Fruit fly (Drosophila melanogaster) whole organism, embryonic: ENCODE measurements around the gene CG14424.

Experiments used
- CG10321 ChIP-seq: fragments of 200-800 bp; sonication (Bioruptor generic); IDR thresholded peaks from 2 replicates; pipeline ENCODE4 v1.3.6; 2022; ENCODE audit warnings: missing biosample characterization, missing genetic modification characterization
- CG10565 ChIP-seq: fragments of 200-800 bp; sonication (Bioruptor generic); optimal IDR thresholded peaks from 3 replicates; lab custom pipeline; 2016; ENCODE audit warnings: missing biosample characterization, mild to moderate bottlenecking, missing genetic modification characterization
- CG10959 ChIP-seq: fragments of 200-800 bp; sonication (Bioruptor generic); IDR thresholded peaks from 2 replicates; pipeline ENCODE4 v1.3.6; 2022; ENCODE audit warnings: missing biosample characterization, missing genetic modification characterization
- CG11085 ChIP-seq: fragments of 200-800 bp; sonication (Bioruptor generic); IDR thresholded peaks from 2 replicates; pipeline ENCODE4 v1.3.6; 2022; ENCODE audit warnings: missing biosample characterization, missing genetic modification characterization
- CG13287 ChIP-seq: fragments of 200-800 bp; sonication (Bioruptor generic); IDR thresholded peaks from 2 replicates; pipeline ENCODE4 v1.3.6; 2022; ENCODE audit warnings: missing biosample characterization, missing genetic modification characterization; ENCODE audit not compliant: partially characterized antibody
- CG13296 ChIP-seq: fragments of 200-800 bp; sonication (Bioruptor generic); optimal IDR thresholded peaks from 3 replicates; lab custom pipeline; 2018; ENCODE audit warnings: missing biosample characterization, mild to moderate bottlenecking, missing genetic modification characterization
- CG13894 ChIP-seq: fragments of 200-800 bp; sonication (Bioruptor generic); optimal IDR thresholded peaks from 3 replicates; lab custom pipeline; 2018; ENCODE audit warnings: missing biosample characterization, mild to moderate bottlenecking, missing genetic modification characterization, moderate library complexity
- CG14050 ChIP-seq: fragments of 200-800 bp; sonication (Bioruptor generic); IDR thresholded peaks from 3 replicates; pipeline ENCODE4 v1.3.6; 2022; ENCODE audit warnings: missing biosample characterization, missing genetic modification characterization
- CG15514 ChIP-seq: fragments of 200-800 bp; sonication (Bioruptor generic); optimal IDR thresholded peaks from 3 replicates; lab custom pipeline; 2017; ENCODE audit warnings: missing biosample characterization, missing genetic modification characterization, mild to moderate bottlenecking, moderate library complexity, missing genetic modification reagents
- CG30403 ChIP-seq: fragments of 200-800 bp; sonication (Bioruptor generic); optimal IDR thresholded peaks from 3 replicates; lab custom pipeline; 2016; ENCODE audit warnings: missing biosample characterization, missing genetic modification characterization
- CG31441 ChIP-seq: fragments of 200-800 bp; sonication (Bioruptor generic); IDR thresholded peaks from 2 replicates; pipeline ENCODE4 v1.3.6; 2022; ENCODE audit warnings: missing biosample characterization, missing genetic modification characterization
- CG43689 ChIP-seq: fragments of 200-800 bp; sonication (Bioruptor generic); IDR thresholded peaks from 2 replicates; pipeline ENCODE4 v1.3.6; 2022; ENCODE audit warnings: missing biosample characterization, missing genetic modification characterization
- CG9609 ChIP-seq: fragments of 200-800 bp; sonication (Bioruptor generic); optimal IDR thresholded peaks from 3 replicates; lab custom pipeline; 2016; ENCODE audit warnings: missing biosample characterization, missing genetic modification characterization
- Dfd ChIP-seq, 2 experiments: fragments of >200 bp; optimal IDR thresholded peaks; 2 replicates each; lab custom pipeline; 2017; ENCODE audit warnings: missing biosample characterization in 2 of 2, missing genetic modification characterization in 2 of 2
- Dip3 ChIP-seq: fragments of 200-800 bp; sonication (Bioruptor generic); optimal IDR thresholded peaks from 3 replicates; lab custom pipeline; 2016; ENCODE audit warnings: missing biosample characterization, missing genetic modification characterization
- Doc3 ChIP-seq: fragments of 200-800 bp; sonication (Bioruptor generic); IDR thresholded peaks from 3 replicates; pipeline ENCODE4 v1.3.6; 2022; ENCODE audit warnings: missing biosample characterization, missing genetic modification characterization; ENCODE audit not compliant: partially characterized antibody
- Ets65A ChIP-seq: fragments of 200-800 bp; sonication (Bioruptor generic); peaks from one replicate; lab custom pipeline; 2016; ENCODE audit warnings: missing biosample characterization, missing genetic modification characterization
- Fer3 ChIP-seq: fragments of 200-800 bp; sonication (Bioruptor generic); optimal IDR thresholded peaks from 2 replicates; lab custom pipeline; 2018; ENCODE audit warnings: missing biosample characterization, mild to moderate bottlenecking, missing genetic modification characterization, moderate library complexity
- HLH54F ChIP-seq: fragments of 200-800 bp; sonication (Bioruptor generic); optimal IDR thresholded peaks from 3 replicates; lab custom pipeline; 2016; ENCODE audit warnings: missing biosample characterization, missing genetic modification characterization
- HmgD ChIP-seq: fragments of 200-800 bp; sonication (Bioruptor generic); optimal IDR thresholded peaks from 3 replicates; lab custom pipeline; 2016; ENCODE audit warnings: missing biosample characterization, missing genetic modification characterization
- Hr51 ChIP-seq, 2 experiments: fragments of 200-800 bp; sonication (Bioruptor generic); optimal IDR thresholded peaks; 2 replicates in 1 of 2; 3 replicates in 1 of 2; lab custom pipeline; 2016 to 2018; ENCODE audit warnings: missing biosample characterization in 2 of 2, missing genetic modification characterization in 2 of 2, mild to moderate bottlenecking in 1 of 2, moderate library complexity in 1 of 2
- Hr78 ChIP-seq, 2 experiments: fragments of 200-800 bp in 1 of 2; fragments of >200 bp in 1 of 2; sonication (Bioruptor generic) in 1 of 2; optimal IDR thresholded peaks; 2 replicates each; lab custom pipeline; 2017 to 2019; ENCODE audit warnings: missing biosample characterization in 2 of 2, missing genetic modification characterization in 2 of 2, mild to moderate bottlenecking in 1 of 2, moderate library complexity in 1 of 2
- Max ChIP-seq: fragments of 200-800 bp; sonication (Bioruptor generic); optimal IDR thresholded peaks from 2 replicates; lab custom pipeline; 2016; ENCODE audit warnings: missing biosample characterization, mild to moderate bottlenecking, missing genetic modification characterization
- Meics ChIP-seq: fragments of 200-800 bp; sonication (Bioruptor generic); optimal IDR thresholded peaks from 2 replicates; lab custom pipeline; 2017; ENCODE audit warnings: missing biosample characterization, mild to moderate bottlenecking, missing genetic modification characterization
- Mes4 ChIP-seq: fragments of 200-800 bp; sonication (Bioruptor generic); optimal IDR thresholded peaks from 2 replicates; lab custom pipeline; 2016; ENCODE audit warnings: missing biosample characterization, missing genetic modification characterization
- Mrtf ChIP-seq: fragments of 200-800 bp; sonication (Bioruptor generic); IDR thresholded peaks from 3 replicates; pipeline ENCODE4 v1.3.6; 2022; ENCODE audit warnings: missing biosample characterization, missing genetic modification characterization
- Oaz ChIP-seq: fragments of 200-800 bp; sonication (Bioruptor generic); IDR thresholded peaks from 2 replicates; pipeline ENCODE4 v1.3.6; 2022; ENCODE audit warnings: missing biosample characterization, missing genetic modification characterization
- Opbp ChIP-seq: fragments of 200-800 bp; sonication (Bioruptor generic); IDR thresholded peaks from 3 replicates; pipeline ENCODE4 v1.3.6; 2022; ENCODE audit warnings: missing biosample characterization, missing genetic modification characterization; ENCODE audit not compliant: partially characterized antibody
- Sox100B ChIP-seq: fragments of 200-800 bp; sonication (Bioruptor generic); optimal IDR thresholded peaks from 3 replicates; lab custom pipeline; 2018; ENCODE audit warnings: missing biosample characterization, mild to moderate bottlenecking, missing genetic modification characterization
- Sox102F ChIP-seq: fragments of 200-800 bp; sonication (Bioruptor generic); optimal IDR thresholded peaks from 2 replicates; lab custom pipeline; 2018; ENCODE audit warnings: missing biosample characterization, mild to moderate bottlenecking, missing genetic modification characterization, moderate library complexity
- Stat92E ChIP-seq, 3 experiments: fragments of >200 bp in 2 of 3; fragments of 200-800 bp in 1 of 3; sonication (Bioruptor generic) in 1 of 3; optimal IDR thresholded peaks; 2 replicates each; lab custom pipeline; 2017 to 2019; ENCODE audit warnings: missing biosample characterization in 3 of 3, missing genetic modification characterization in 3 of 3, mild to moderate bottlenecking in 1 of 3, moderate library complexity in 1 of 3
- ac ChIP-seq: fragments of 200-800 bp; sonication (Bioruptor generic); optimal IDR thresholded peaks from 3 replicates; lab custom pipeline; 2017; ENCODE audit warnings: missing biosample characterization, mild to moderate bottlenecking, missing genetic modification characterization
- ash1 ChIP-seq: fragments of 200-800 bp; sonication (Bioruptor generic); optimal IDR thresholded peaks from 2 replicates; lab custom pipeline; 2018; ENCODE audit warnings: missing biosample characterization, mild to moderate bottlenecking, missing genetic modification characterization
- crc ChIP-seq: fragments of 200-800 bp; sonication (Bioruptor generic); optimal IDR thresholded peaks from 2 replicates; lab custom pipeline; 2016; ENCODE audit warnings: missing biosample characterization, missing genetic modification characterization
- dan ChIP-seq: fragments of 200-800 bp; sonication (Bioruptor generic); IDR thresholded peaks from 2 replicates; pipeline ENCODE4 v1.3.6; 2022; ENCODE audit warnings: missing biosample characterization, missing genetic modification characterization
- dpn ChIP-seq, 2 experiments: fragments of 200-800 bp; sonication (Bioruptor generic); optimal IDR thresholded peaks; 3 replicates each; lab custom pipeline; 2016; ENCODE audit warnings: missing biosample characterization in 2 of 2, missing genetic modification characterization in 2 of 2
- dysf ChIP-seq: fragments of 200-800 bp; sonication (Bioruptor generic); IDR thresholded peaks from 3 replicates; pipeline ENCODE4 v1.3.6; 2022; ENCODE audit warnings: missing biosample characterization, missing genetic modification characterization
- eve ChIP-seq, 2 experiments: fragments of >200 bp; optimal IDR thresholded peaks; 2 replicates each; lab custom pipeline; 2017; ENCODE audit warnings: missing biosample characterization in 2 of 2, missing genetic modification characterization in 2 of 2
- fd3F ChIP-seq: fragments of 200-800 bp; sonication (Bioruptor generic); optimal IDR thresholded peaks from 2 replicates; lab custom pipeline; 2018; ENCODE audit warnings: missing biosample characterization, mild to moderate bottlenecking, missing genetic modification characterization, moderate library complexity
- fd96Cb ChIP-seq: fragments of 200-800 bp; sonication (Bioruptor generic); optimal IDR thresholded peaks from 2 replicates; lab custom pipeline; 2018; ENCODE audit warnings: missing biosample characterization, mild to moderate bottlenecking, missing genetic modification characterization, moderate library complexity
- gcm ChIP-seq: fragments of 200-800 bp; sonication (Bioruptor generic); optimal IDR thresholded peaks from 2 replicates; lab custom pipeline; 2019; ENCODE audit warnings: missing biosample characterization, mild to moderate bottlenecking, missing genetic modification characterization, moderate library complexity
- ham ChIP-seq: fragments of 200-800 bp; sonication (Bioruptor generic); IDR thresholded peaks from 2 replicates; pipeline ENCODE4 v1.3.6; 2022; ENCODE audit warnings: missing biosample characterization, missing genetic modification characterization
- jing ChIP-seq: fragments of 200-800 bp; sonication (Bioruptor generic); optimal IDR thresholded peaks from 2 replicates; lab custom pipeline; 2018; ENCODE audit warnings: missing biosample characterization, mild to moderate bottlenecking, missing genetic modification characterization
- kni ChIP-seq: fragments of 200-800 bp; sonication (Bioruptor generic); optimal IDR thresholded peaks from 3 replicates; lab custom pipeline; 2017; ENCODE audit warnings: mild to moderate bottlenecking, missing biosample characterization, missing genetic modification reagents, missing genetic modification characterization
- oc ChIP-seq: fragments of 200-800 bp; sonication (Bioruptor generic); optimal IDR thresholded peaks from 2 replicates; lab custom pipeline; 2018; ENCODE audit warnings: missing biosample characterization, mild to moderate bottlenecking, missing genetic modification characterization, moderate library complexity
- phol ChIP-seq: fragments of 200-800 bp; sonication (Bioruptor generic); optimal IDR thresholded peaks from 3 replicates; lab custom pipeline; 2018; ENCODE audit warnings: missing biosample characterization, mild to moderate bottlenecking, missing genetic modification characterization, moderate library complexity
- sim ChIP-seq: fragments of 200-800 bp; sonication (Bioruptor generic); IDR thresholded peaks from 2 replicates; pipeline ENCODE4 v1.3.6; 2022; ENCODE audit warnings: missing biosample characterization, missing genetic modification characterization
- sima ChIP-seq: fragments of 200-800 bp; sonication (Bioruptor generic); optimal IDR thresholded peaks from 2 replicates; lab custom pipeline; 2016; ENCODE audit warnings: missing biosample characterization, missing genetic modification characterization
- trem ChIP-seq: fragments of 200-800 bp; optimal IDR thresholded peaks from 3 replicates; lab custom pipeline; 2019; ENCODE audit warnings: missing biosample characterization, mild to moderate bottlenecking, missing genetic modification characterization, moderate library complexity
- ttk ChIP-seq: fragments of 200-800 bp; sonication (Bioruptor generic); IDR thresholded peaks from 2 replicates; pipeline ENCODE4 v2.1.2; 2022; ENCODE audit warnings: missing biosample characterization, missing genetic modification characterization
- wdn ChIP-seq: fragments of 200-800 bp; sonication (Bioruptor generic); IDR thresholded peaks from 2 replicates; pipeline ENCODE4 v1.3.6; 2022; ENCODE audit warnings: missing biosample characterization, missing genetic modification characterization

The CG14424 gene

DNA sequence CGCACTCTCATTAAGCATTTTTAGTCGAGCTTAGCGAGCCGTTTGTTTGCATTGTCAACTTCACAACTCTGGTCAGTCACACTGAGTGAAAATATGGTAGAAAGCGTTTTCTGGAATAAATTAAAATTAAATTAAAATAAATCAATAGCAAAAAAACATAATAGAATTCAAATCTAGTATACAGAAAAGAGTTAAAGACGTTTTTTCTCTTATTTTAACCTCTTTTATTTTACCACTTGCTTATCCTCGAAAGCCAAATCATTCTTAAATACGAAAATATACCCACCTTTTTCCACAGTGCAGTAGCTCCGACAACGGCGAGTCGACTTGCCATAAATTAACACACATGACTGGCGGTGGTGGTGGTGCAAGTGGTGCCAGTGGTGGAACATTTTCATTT is 24.6 kb upstream of the CG14424 start (continued):
- TF ChIP-seq HLH54F (GFP tag; lab: Kevin White, UChicago) (no peak), CG31441 (GFP tag; lab: Robert Waterston, UW) (peak; percentile 68), ash1 (no peak), CG11085 (GFP tag; lab: Robert Waterston, UW) (no peak), Meics (GFP tag; lab: Kevin White, UChicago) (peak; percentile 4), sima (no peak), ac (GFP tag; lab: Kevin White, UChicago) (no peak), Oaz (GFP tag; lab: Robert Waterston, UW) (no peak), Max (no peak), Mes4 (no peak), Sox102F (GFP tag; lab: Kevin White, UChicago) (peak; percentile 58), CG10959 (no peak), dysf (GFP tag; lab: Robert Waterston, UW) (peak; percentile 54; the same call in 2 of the 3 replicates), Hr78 (GFP tag; optimal IDR thresholded peaks at IDR 0.05; lab: Kevin White, UChicago) (no peak), wdn (GFP tag; lab: Robert Waterston, UW) (no peak), Ets65A (GFP tag; lab: Kevin White, UChicago) (no peak), Fer3 (tag; lab: Kevin White, UChicago) (peak; percentile 26), ttk (no peak), Opbp (no peak), CG13296 (GFP tag; lab: Kevin White, UChicago) (no peak), Dip3 (GFP tag; lab: Kevin White, UChicago) (no peak), Dfd (GFP tag; optimal IDR thresholded peaks at IDR 0.05; lab: Kevin White, UChicago) (no peak), phol (tag; lab: Kevin White, UChicago) (peak; percentile 43), oc (tag; lab: Kevin White, UChicago) (no peak), trem (tag; lab: Kevin White, UChicago) (no peak), Sox100B (GFP tag; lab: Kevin White, UChicago) (peak; percentile 18), crc (GFP tag; lab: Kevin White, UChicago) (no peak), CG43689 (GFP tag; lab: Robert Waterston, UW) (no peak), Stat92E (GFP tag; optimal IDR thresholded peaks at IDR 0.05; lab: Kevin White, UChicago) (no peak), Mrtf (GFP tag; lab: Robert Waterston, UW) (no peak), CG13287 (GFP tag; lab: Robert Waterston, UW) (no peak), fd96Cb (tag; lab: Kevin White, UChicago) (peak; percentile 46), CG10565 (GFP tag; lab: Kevin White, UChicago) (no peak), gcm (no peak), eve (GFP tag; optimal IDR thresholded peaks at IDR 0.05; lab: Kevin White, UChicago) (no peak), fd3F (GFP tag; lab: Kevin White, UChicago) (no peak), CG9609 (no peak), dpn (GFP tag; optimal IDR thresholded peaks at IDR 0.05; lab: Kevin White, UChicago) (no peak), sim (GFP tag; lab: Robert Waterston, UW) (no peak), kni (GFP tag; lab: Kevin White, UChicago) (no peak), Doc3 (GFP tag; lab: Robert Waterston, UW) (no peak), CG13894 (tag; lab: Kevin White, UChicago) (no peak), CG15514 (GFP tag; lab: Kevin White, UChicago) (no peak), ham (no peak), jing (GFP tag; lab: Kevin White, UChicago) (no peak), dan (GFP tag; lab: Robert Waterston, UW) (no peak), CG10321 (GFP tag; lab: Robert Waterston, UW) (no peak), Hr51 (GFP tag; optimal IDR thresholded peaks at IDR 0.05; lab: Kevin White, UChicago) (peak in 1 of 2 experiments; percentile 62), CG30403 (peak; percentile 10), CG14050 (GFP tag; lab: Robert Waterston, UW) (no peak), HmgD (GFP tag; lab: Kevin White, UChicago) (no peak)
